Fruit fly (Drosophila melanogaster) whole organism, embryonic: ENCODE results near the gene CG1801.

Experiments used
- Bdp1 ChIP-seq: fragments of 200-800 bp; sonication (Bioruptor generic); optimal IDR thresholded peaks from 3 replicates; lab custom pipeline; 2016; ENCODE audit warnings: missing biosample characterization, missing genetic modification characterization
- CG10267 ChIP-seq: fragments of 200-800 bp; sonication (Bioruptor generic); optimal IDR thresholded peaks from 2 replicates; lab custom pipeline; 2018; ENCODE audit warnings: missing biosample characterization, mild to moderate bottlenecking, missing genetic modification characterization, moderate library complexity
- CG12071 ChIP-seq: fragments of 200-800 bp; sonication (Bioruptor generic); optimal IDR thresholded peaks from 3 replicates; lab custom pipeline; 2018; ENCODE audit warnings: missing biosample characterization, mild to moderate bottlenecking, missing genetic modification characterization
- CG13775 ChIP-seq: fragments of 200-800 bp; sonication (Bioruptor generic); optimal IDR thresholded peaks from 3 replicates; lab custom pipeline; 2017; ENCODE audit warnings: missing biosample characterization, mild to moderate bottlenecking, missing genetic modification characterization
- CG14860 ChIP-seq: fragments of 200-800 bp; sonication (Bioruptor generic); IDR thresholded peaks from 3 replicates; pipeline ENCODE4 v1.3.6; 2022; ENCODE audit warnings: missing biosample characterization, missing genetic modification characterization; ENCODE audit not compliant: partially characterized antibody
- CG15011 ChIP-seq: fragments of 200-800 bp; sonication (Bioruptor generic); optimal IDR thresholded peaks from 3 replicates; lab custom pipeline; 2018; ENCODE audit warnings: missing biosample characterization, mild to moderate bottlenecking, missing genetic modification characterization
- CG15514 ChIP-seq: fragments of 200-800 bp; sonication (Bioruptor generic); optimal IDR thresholded peaks from 3 replicates; lab custom pipeline; 2017; ENCODE audit warnings: missing biosample characterization, missing genetic modification characterization, mild to moderate bottlenecking, moderate library complexity, missing genetic modification reagents
- CG2116 ChIP-seq: fragments of 200-800 bp; sonication (Bioruptor generic); optimal IDR thresholded peaks from 3 replicates; lab custom pipeline; 2018; ENCODE audit warnings: missing biosample characterization, mild to moderate bottlenecking, missing genetic modification characterization
- CG2120 ChIP-seq: fragments of 200-800 bp; sonication (Bioruptor generic); optimal IDR thresholded peaks from 3 replicates; lab custom pipeline; 2016; ENCODE audit warnings: missing biosample characterization, missing genetic modification characterization
- CG30020 ChIP-seq: fragments of 200-800 bp; optimal IDR thresholded peaks from 2 replicates; lab custom pipeline; 2019; ENCODE audit warnings: missing biosample characterization, mild to moderate bottlenecking, missing genetic modification characterization, moderate library complexity
- CG31441 ChIP-seq: fragments of 200-800 bp; sonication (Bioruptor generic); IDR thresholded peaks from 2 replicates; pipeline ENCODE4 v1.3.6; 2022; ENCODE audit warnings: missing biosample characterization, missing genetic modification characterization
- CG32532 ChIP-seq: fragments of 200-800 bp; sonication (Bioruptor generic); IDR thresholded peaks from 2 replicates; pipeline ENCODE4 v1.3.6; 2022; ENCODE audit warnings: missing biosample characterization, missing genetic modification characterization
- CG32772 ChIP-seq: fragments of 200-800 bp; sonication (Bioruptor generic); IDR thresholded peaks from 2 replicates; pipeline ENCODE4 v1.3.6; 2022; ENCODE audit warnings: missing biosample characterization, missing genetic modification characterization
- CG33213 ChIP-seq: fragments of 200-800 bp; sonication (Bioruptor generic); optimal IDR thresholded peaks from 3 replicates; lab custom pipeline; 2016; ENCODE audit warnings: missing biosample characterization, missing genetic modification characterization
- CG34224 ChIP-seq: fragments of 200-800 bp; sonication (Bioruptor generic); IDR thresholded peaks from 3 replicates; pipeline ENCODE4 v1.3.6; 2022; ENCODE audit warnings: missing biosample characterization, missing genetic modification characterization; ENCODE audit not compliant: partially characterized antibody
- CG3847 ChIP-seq: fragments of 200-800 bp; sonication (Bioruptor generic); IDR thresholded peaks from 2 replicates; pipeline ENCODE4 v1.3.6; 2022; ENCODE audit warnings: missing biosample characterization, missing genetic modification characterization
- CG42726 ChIP-seq: fragments of 200-800 bp; sonication (Bioruptor generic); IDR thresholded peaks from 2 replicates; pipeline ENCODE4 v1.3.6; 2022; ENCODE audit warnings: missing biosample characterization, missing genetic modification characterization; ENCODE audit not compliant: partially characterized antibody
- CG4282 ChIP-seq: fragments of 200-800 bp; sonication (Bioruptor generic); optimal IDR thresholded peaks from 2 replicates; lab custom pipeline; 2016; ENCODE audit warnings: missing biosample characterization, missing genetic modification characterization
- CG6791 ChIP-seq: fragments of 200-800 bp; sonication (Bioruptor generic); IDR thresholded peaks from 3 replicates; pipeline ENCODE4 v1.3.6; 2022; ENCODE audit warnings: missing biosample characterization, missing genetic modification characterization; ENCODE audit not compliant: partially characterized antibody
- CG7271 ChIP-seq: fragments of 200-800 bp; sonication (Bioruptor generic); optimal IDR thresholded peaks from 2 replicates; lab custom pipeline; 2018; ENCODE audit warnings: missing biosample characterization, mild to moderate bottlenecking, missing genetic modification characterization, moderate library complexity
- CG9817 ChIP-seq: fragments of 200-800 bp; sonication (Bioruptor generic); optimal IDR thresholded peaks from 2 replicates; lab custom pipeline; 2018; ENCODE audit warnings: missing biosample characterization, mild to moderate bottlenecking, missing genetic modification characterization, moderate library complexity
- Dll ChIP-seq: fragments of 200-800 bp; sonication (Bioruptor generic); IDR thresholded peaks from 4 replicates; pipeline ENCODE4 v1.3.6; 2022; ENCODE audit warnings: missing biosample characterization, missing genetic modification characterization; ENCODE audit not compliant: partially characterized antibody
- E2f2 ChIP-seq: fragments of 200-800 bp; sonication (Bioruptor generic); IDR thresholded peaks from 2 replicates; pipeline ENCODE4 v1.3.6; 2022; ENCODE audit warnings: missing biosample characterization, missing genetic modification characterization
- Fer1 ChIP-seq: fragments of 200-800 bp; sonication (Bioruptor generic); optimal IDR thresholded peaks from 2 replicates; lab custom pipeline; 2017; ENCODE audit warnings: missing biosample characterization, mild to moderate bottlenecking, missing genetic modification characterization
- HLH54F ChIP-seq: fragments of 200-800 bp; sonication (Bioruptor generic); optimal IDR thresholded peaks from 3 replicates; lab custom pipeline; 2016; ENCODE audit warnings: missing biosample characterization, missing genetic modification characterization
- HmgZ ChIP-seq: fragments of 200-800 bp; sonication (Bioruptor generic); optimal IDR thresholded peaks from 2 replicates; lab custom pipeline; 2018; ENCODE audit warnings: missing biosample characterization, mild to moderate bottlenecking, missing genetic modification characterization
- MTF-1 ChIP-seq: fragments of 200-800 bp; sonication (Bioruptor generic); optimal IDR thresholded peaks from 2 replicates; lab custom pipeline; 2018; ENCODE audit warnings: missing biosample characterization, mild to moderate bottlenecking, missing genetic modification characterization, borderline replicate concordance
- Xbp1 ChIP-seq: fragments of 200-800 bp; sonication (Bioruptor generic); optimal IDR thresholded peaks from 3 replicates; lab custom pipeline; 2016; ENCODE audit warnings: missing biosample characterization, mild to moderate bottlenecking, missing genetic modification characterization
- ase ChIP-seq: fragments of 200-800 bp; sonication (Bioruptor generic); IDR thresholded peaks from 3 replicates; pipeline ENCODE4 v1.3.6; 2022; ENCODE audit warnings: missing biosample characterization, missing genetic modification characterization
- chinmo ChIP-seq: fragments of 200-800 bp; sonication (Bioruptor generic); IDR thresholded peaks from 4 replicates; pipeline ENCODE4 v1.3.6; 2022; ENCODE audit warnings: missing biosample characterization, missing genetic modification characterization; ENCODE audit not compliant: partially characterized antibody
- cwo ChIP-seq: fragments of 200-800 bp; sonication (Bioruptor generic); optimal IDR thresholded peaks from 3 replicates; lab custom pipeline; 2017; ENCODE audit warnings: missing biosample characterization, missing genetic modification characterization, mild to moderate bottlenecking, moderate library complexity, missing genetic modification reagents
- gcm2 ChIP-seq: fragments of 200-800 bp; sonication (Bioruptor generic); optimal IDR thresholded peaks from 2 replicates; lab custom pipeline; 2016; ENCODE audit warnings: missing biosample characterization, missing genetic modification characterization
- hb ChIP-seq: fragments of 200-800 bp; sonication (Bioruptor generic); IDR thresholded peaks from 3 replicates; pipeline ENCODE4 v1.3.6; 2022; ENCODE audit warnings: missing biosample characterization, missing genetic modification characterization; ENCODE audit not compliant: partially characterized antibody
- inv ChIP-seq: fragments of 200-800 bp; sonication (Bioruptor generic); IDR thresholded peaks from 2 replicates; pipeline ENCODE4 v1.3.6; 2022; ENCODE audit warnings: missing biosample characterization, missing genetic modification characterization; ENCODE audit not compliant: partially characterized antibody
- kah ChIP-seq: fragments of 200-800 bp; sonication (Bioruptor generic); optimal IDR thresholded peaks from 2 replicates; lab custom pipeline; 2018; ENCODE audit warnings: missing biosample characterization, mild to moderate bottlenecking, missing genetic modification characterization
- lilli ChIP-seq: fragments of 200-800 bp; sonication (Bioruptor generic); optimal IDR thresholded peaks from 3 replicates; lab custom pipeline; 2016; ENCODE audit warnings: missing biosample characterization, missing genetic modification characterization
- mld ChIP-seq: fragments of 200-800 bp; sonication (Bioruptor generic); IDR thresholded peaks from 3 replicates; pipeline ENCODE4 v1.3.6; 2022; ENCODE audit warnings: missing biosample characterization, missing genetic modification characterization; ENCODE audit not compliant: partially characterized antibody
- nmo ChIP-seq: fragments of 200-800 bp; sonication (Bioruptor generic); optimal IDR thresholded peaks from 2 replicates; lab custom pipeline; 2018; ENCODE audit warnings: missing biosample characterization, mild to moderate bottlenecking, missing genetic modification characterization, moderate library complexity
- p53 ChIP-seq: fragments of 200-800 bp; sonication (Bioruptor generic); optimal IDR thresholded peaks from 2 replicates; lab custom pipeline; 2016; ENCODE audit warnings: missing biosample characterization, missing genetic modification characterization
- pfk ChIP-seq: fragments of 200-800 bp; sonication (Bioruptor generic); optimal IDR thresholded peaks from 2 replicates; lab custom pipeline; 2018; ENCODE audit warnings: missing biosample characterization, mild to moderate bottlenecking, missing genetic modification characterization, moderate library complexity
- pho ChIP-seq: fragments of 200-800 bp; sonication (Bioruptor generic); optimal IDR thresholded peaks from 2 replicates; lab custom pipeline; 2016; ENCODE audit warnings: missing biosample characterization, missing genetic modification characterization
- pita ChIP-seq: fragments of 200-800 bp; sonication (Bioruptor generic); optimal IDR thresholded peaks from 2 replicates; lab custom pipeline; 2017; ENCODE audit warnings: missing biosample characterization, mild to moderate bottlenecking, missing genetic modification characterization
- sens ChIP-seq: fragments of 200-800 bp; sonication (Bioruptor generic); peaks from one replicate; lab custom pipeline; 2016; ENCODE audit warnings: missing biosample characterization, missing genetic modification characterization
- shn ChIP-seq: fragments of 200-800 bp; sonication (Bioruptor generic); optimal IDR thresholded peaks from 3 replicates; lab custom pipeline; 2016; ENCODE audit warnings: missing biosample characterization, missing genetic modification characterization
- slbo ChIP-seq: fragments of 200-800 bp; sonication (Bioruptor generic); IDR thresholded peaks from 2 replicates; pipeline ENCODE4 v1.3.6; 2022; ENCODE audit warnings: missing biosample characterization, missing genetic modification characterization
- slp2 ChIP-seq: fragments of 200-800 bp; sonication (Bioruptor generic); optimal IDR thresholded peaks from 2 replicates; lab custom pipeline; 2016; ENCODE audit warnings: missing biosample characterization, missing genetic modification characterization
- vvl ChIP-seq: fragments of 200-800 bp; sonication (Bioruptor generic); IDR thresholded peaks from 2 replicates; pipeline ENCODE4 v1.3.6; 2022; ENCODE audit warnings: missing biosample characterization, missing genetic modification characterization
- zen2 ChIP-seq: fragments of 200-800 bp; sonication (Bioruptor generic); IDR thresholded peaks from 3 replicates; pipeline ENCODE4 v1.3.6; 2022; ENCODE audit warnings: missing biosample characterization, missing genetic modification characterization; ENCODE audit not compliant: partially characterized antibody

The CG1801 gene

DNA sequence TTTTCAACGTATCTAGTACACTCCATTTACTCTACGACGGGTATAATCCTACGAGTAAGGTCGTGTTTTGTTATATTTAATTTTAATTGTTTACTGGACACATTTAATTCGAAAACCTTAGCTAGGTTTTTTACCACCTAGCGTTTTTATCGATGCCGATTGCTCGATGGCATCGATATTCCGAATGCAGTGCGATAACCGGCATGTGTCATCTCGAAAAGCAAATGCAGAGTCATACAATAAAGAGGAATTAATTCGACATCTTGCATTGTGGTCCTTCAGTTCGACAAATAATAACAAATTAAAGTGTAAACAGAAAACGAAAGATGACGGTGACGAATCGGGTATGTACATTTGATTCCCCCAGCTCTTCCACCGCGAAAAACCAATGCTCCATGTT is 1.5 kb downstream of the CG1801 start, which contains the start of gene Rpt6 (continued):
- TF ChIP-seq kah (GFP tag; lab: Kevin White, UChicago), result no peak
- TF ChIP-seq gcm2 (GFP tag; lab: Kevin White, UChicago), result no peak
- peak; percentile 20 for TF ChIP-seq CG33213 (GFP tag; lab: Kevin White, UChicago)
- TF ChIP-seq pfk (GFP tag; lab: Kevin White, UChicago), result no peak
- no peak for TF ChIP-seq CG32532 (GFP tag; lab: Robert Waterston, UW)
- no peak for TF ChIP-seq slp2 (GFP tag; lab: Kevin White, UChicago)
- TF ChIP-seq Bdp1 (GFP tag; lab: Kevin White, UChicago), result no peak
- TF ChIP-seq HmgZ (tag; lab: Kevin White, UChicago), result peak; percentile 17
- no peak for TF ChIP-seq CG15011 (GFP tag; lab: Kevin White, UChicago)
- TF ChIP-seq CG13775 (GFP tag; lab: Kevin White, UChicago), result no peak
- peak; percentile 10 for TF ChIP-seq pho
- TF ChIP-seq CG4282, result no peak
- TF ChIP-seq CG30020 (tag; lab: Kevin White, UChicago), result peak; percentile 10
- TF ChIP-seq ase (GFP tag; lab: Robert Waterston, UW), result no peak
- TF ChIP-seq p53 (GFP tag; lab: Kevin White, UChicago), result no peak
- TF ChIP-seq CG14860, result peak; percentile 60; the same call in 2 of the 3 replicates
- no peak for TF ChIP-seq Xbp1 (GFP tag; lab: Kevin White, UChicago)
- peak; percentile 27 for TF ChIP-seq CG10267 (tag; lab: Kevin White, UChicago)
- TF ChIP-seq slbo (GFP tag; lab: Robert Waterston, UW), result 0 out of 2 replicates have a peak, but pooled peaks have one; percentile 4
- TF ChIP-seq CG15514 (GFP tag; lab: Kevin White, UChicago), result peak; percentile 50
- peak; percentile 26; the same call in 1 of the 3 replicates for TF ChIP-seq mld (GFP tag; lab: Robert Waterston, UW)
- TF ChIP-seq cwo (GFP tag; lab: Kevin White, UChicago), result no peak
- peak; percentile 23 for TF ChIP-seq CG2120 (GFP tag; lab: Kevin White, UChicago)
- peak; percentile 74 for TF ChIP-seq Dll (GFP tag; lab: Robert Waterston, UW)
- peak; percentile 44; the same call in 1 of the 2 replicates for TF ChIP-seq CG42726 (GFP tag; lab: Robert Waterston, UW)
- peak; percentile 69 for TF ChIP-seq E2f2 (GFP tag; lab: Robert Waterston, UW)
- peak; percentile 79 for TF ChIP-seq hb (GFP tag; lab: Robert Waterston, UW)
- TF ChIP-seq CG2116 (GFP tag; lab: Kevin White, UChicago), result peak; percentile 63
- no peak for TF ChIP-seq CG7271 (tag; lab: Kevin White, UChicago)
- TF ChIP-seq HLH54F, result no peak
- peak; percentile 60 for TF ChIP-seq CG34224
- no peak for TF ChIP-seq MTF-1 (GFP tag; lab: Kevin White, UChicago)
- no peak for TF ChIP-seq CG9817 (tag; lab: Kevin White, UChicago)
- peak; percentile 11 for TF ChIP-seq lilli
- TF ChIP-seq CG32772 (GFP tag; lab: Robert Waterston, UW), result no peak
- peak; percentile 31 for TF ChIP-seq nmo (GFP tag; lab: Kevin White, UChicago)
- no peak for TF ChIP-seq CG31441 (GFP tag; lab: Robert Waterston, UW)
- peak; percentile 86 for TF ChIP-seq CG6791 (GFP tag; lab: Robert Waterston, UW)
- TF ChIP-seq CG3847 (GFP tag; lab: Robert Waterston, UW), result no peak
- TF ChIP-seq Fer1, result no peak
- TF ChIP-seq inv, result peak; percentile 67
- TF ChIP-seq pita (GFP tag; lab: Kevin White, UChicago), result peak; percentile 43
- no peak for TF ChIP-seq vvl (GFP tag; lab: Robert Waterston, UW)
- TF ChIP-seq zen2, result peak; percentile 66; the same call in 1 of the 3 replicates
- no peak for TF ChIP-seq CG12071
- peak; percentile 64 for TF ChIP-seq sens (GFP tag; lab: Kevin White, UChicago)
- TF ChIP-seq shn (GFP tag; lab: Kevin White, UChicago), result no peak
- TF ChIP-seq chinmo, result 0 out of 4 replicates have a peak, but pooled peaks have one; percentile 65
- TF ChIP-seq, all 482 proteins: peak for 81
